Fruit fly (Drosophila melanogaster): Measurements from ENCODE around the gene rdgC.

- TF ChIP-seq fd96Ca (GFP tag; IDR thresholded peaks at IDR 0.05) (no peak), CG14655 (GFP tag; optimal IDR thresholded peaks at IDR 0.05) (no peak), Ets98B (GFP tag; IDR thresholded peaks at IDR 0.05) (no peak), CG4496 (GFP tag; IDR thresholded peaks at IDR 0.05) (no peak)
Measured at dm6 chr3L:20240753-20241152, 7.1 kb upstream of the rdgC start, which contains the start of gene Clc.
